Worm (Caenorhabditis elegans) whole organism, L4 larva: ENCODE data around the gene C55A1.6.

Experiments
- jun-1 ChIP-seq: fragments of 150-350 bp; optimal IDR thresholded peaks from 2 replicates; lab custom pipeline; 2014; ENCODE audit warnings: missing biosample characterization, missing genetic modification reagents, missing genetic modification characterization
- nhr-237 ChIP-seq: sonication (generic microtip); optimal IDR thresholded peaks from 2 replicates; lab custom pipeline; 2017; ENCODE audit warnings: missing biosample characterization, missing genetic modification characterization
- php-3 ChIP-seq: fragments of 200-800 bp; sonication (Bioruptor generic); IDR thresholded peaks from 2 replicates; pipeline ENCODE4 v1.3.6; 2022; ENCODE audit warnings: missing genetic modification reagents, missing genetic modification characterization, missing compliant biosample characterization

The C55A1.6 gene

DNA sequence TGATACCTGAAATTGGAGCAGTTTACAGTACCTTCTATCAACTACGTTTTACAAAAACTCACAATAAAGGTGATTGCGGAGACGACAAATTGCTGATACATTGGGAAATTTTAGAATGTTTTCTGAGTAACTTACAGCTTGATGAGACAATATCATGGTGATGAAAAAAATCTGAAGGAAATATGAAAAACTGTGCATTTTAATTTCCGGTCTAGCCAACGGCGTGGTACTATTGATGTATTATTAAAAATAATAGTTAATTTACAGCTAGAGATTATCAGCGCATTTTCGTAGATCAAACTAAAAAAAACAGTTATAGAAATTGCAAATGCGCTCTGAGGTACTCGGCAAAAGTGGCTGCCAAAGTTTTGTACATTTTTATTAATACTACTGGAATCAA lies 50.3 kb downstream of the C55A1.6 start, which contains the start of gene srx-29:
Gene srx-29 (minus strand): TSS at position 101 of the 400 bp plus-strand sequence.
- no peak for TF ChIP-seq nhr-237 (tag; lab: Kevin White, UChicago)
- no peak for TF ChIP-seq php-3 (GFP tag; lab: Robert Waterston, UW)
- no peak for TF ChIP-seq jun-1 (tag; lab: Kevin White, UChicago)
